Worm (Caenorhabditis elegans) whole organism, early embryonic: Measurements from ENCODE around the gene ify-1.

Experiments
- F13C5.2 ChIP-seq: sonication (generic microtip); optimal IDR thresholded peaks from 2 replicates; lab custom pipeline; 2017; ENCODE audit warnings: mild to moderate bottlenecking, missing genetic modification characterization, inconsistent platforms, missing compliant biosample characterization
- ama-1 ChIP-seq: fragments of 150-350 bp; optimal IDR thresholded peaks from 2 replicates; lab custom pipeline; 2014
- ets-7 ChIP-seq: sonication (generic microtip); optimal IDR thresholded peaks from 2 replicates; lab custom pipeline; 2016; ENCODE audit warnings: missing genotype, missing genetic modification characterization, missing compliant biosample characterization
- flt-1 ChIP-seq: fragments of 200-800 bp; sonication (Bioruptor generic); IDR thresholded peaks from 2 replicates; pipeline ENCODE4 v1.3.6; 2022; ENCODE audit warnings: missing genetic modification characterization, missing compliant biosample characterization
- hmbx-1 ChIP-seq: sonication (generic microtip); optimal IDR thresholded peaks from 2 replicates; lab custom pipeline; 2016; ENCODE audit warnings: mild to moderate bottlenecking, missing genetic modification characterization, missing compliant biosample characterization
- pes-1 ChIP-seq: fragments of 200-800 bp; sonication (Bioruptor generic); IDR thresholded peaks from 2 replicates; pipeline ENCODE4 v1.3.6; 2022; ENCODE audit warnings: missing genetic modification reagents, missing genetic modification characterization, missing compliant biosample characterization
- tra-4 ChIP-seq: sonication (generic microtip); optimal IDR thresholded peaks from 2 replicates; lab custom pipeline; 2017; ENCODE audit warnings: missing genetic modification characterization, missing compliant biosample characterization

ce11 chrII:5016977-5017585 is 37.9 kb downstream of the ify-1 start:
- TF ChIP-seq ama-1 (lab: Kevin White, UChicago) (no peak), hmbx-1 (tag; lab: Kevin White, UChicago) (no peak), tra-4 (tag; lab: Kevin White, UChicago) (no peak), ets-7 (tag; lab: Kevin White, UChicago) (no peak), F13C5.2 (tag; lab: Kevin White, UChicago) (no peak), flt-1 (GFP tag; lab: Robert Waterston, UW) (no peak), pes-1 (GFP tag; lab: Robert Waterston, UW) (no peak)
